Fruit fly (Drosophila melanogaster) whole organism, embryonic: Measurements from ENCODE around the gene Klp67A.

Experiments used
- ATbp ChIP-seq: fragments of 200-800 bp; sonication (Bioruptor generic); optimal IDR thresholded peaks from 2 replicates; lab custom pipeline; 2017; ENCODE audit warnings: missing biosample characterization, mild to moderate bottlenecking, missing genetic modification characterization, missing genetic modification reagents
- Blimp-1 ChIP-seq: fragments of 200-800 bp; sonication (Bioruptor generic); optimal IDR thresholded peaks from 3 replicates; lab custom pipeline; 2018; ENCODE audit warnings: missing biosample characterization, missing genetic modification characterization, mild to moderate bottlenecking, moderate library complexity, missing genetic modification reagents
- CG1024 ChIP-seq: fragments of 200-800 bp; sonication (Bioruptor generic); IDR thresholded peaks from 2 replicates; pipeline ENCODE4 v1.3.6; 2022; ENCODE audit warnings: missing biosample characterization, missing genetic modification characterization
- CG10565 ChIP-seq: fragments of 200-800 bp; sonication (Bioruptor generic); optimal IDR thresholded peaks from 3 replicates; lab custom pipeline; 2016; ENCODE audit warnings: missing biosample characterization, mild to moderate bottlenecking, missing genetic modification characterization
- CG15696 ChIP-seq: fragments of 200-800 bp; sonication (Bioruptor generic); optimal IDR thresholded peaks from 2 replicates; lab custom pipeline; 2019; ENCODE audit warnings: missing biosample characterization, mild to moderate bottlenecking, missing genetic modification characterization, moderate library complexity
- CG1647 ChIP-seq: fragments of 200-800 bp; sonication (Bioruptor generic); optimal IDR thresholded peaks from 3 replicates; lab custom pipeline; 2016; ENCODE audit warnings: missing biosample characterization, missing genetic modification characterization
- CG17361 ChIP-seq: fragments of 200-800 bp; sonication (Bioruptor generic); IDR thresholded peaks from 3 replicates; pipeline ENCODE4 v1.3.6; 2022; ENCODE audit warnings: missing biosample characterization, missing genetic modification characterization
- CG17385 ChIP-seq: fragments of 200-800 bp; sonication (Bioruptor generic); optimal IDR thresholded peaks from 3 replicates; lab custom pipeline; 2018; ENCODE audit warnings: missing biosample characterization, mild to moderate bottlenecking, missing genetic modification characterization
- CG17568 ChIP-seq: fragments of 200-800 bp; sonication (Bioruptor generic); optimal IDR thresholded peaks from 2 replicates; lab custom pipeline; 2018; ENCODE audit warnings: missing biosample characterization, mild to moderate bottlenecking, missing genetic modification characterization, moderate library complexity
- CG2875 ChIP-seq: fragments of 200-800 bp; sonication (Bioruptor generic); optimal IDR thresholded peaks from 2 replicates; lab custom pipeline; 2017; ENCODE audit warnings: missing biosample characterization, mild to moderate bottlenecking, missing genetic modification characterization, missing genetic modification reagents
- CG30403 ChIP-seq: fragments of 200-800 bp; sonication (Bioruptor generic); optimal IDR thresholded peaks from 3 replicates; lab custom pipeline; 2016; ENCODE audit warnings: missing biosample characterization, missing genetic modification characterization
- CG31388 ChIP-seq: fragments of 200-800 bp; sonication (Bioruptor generic); optimal IDR thresholded peaks from 2 replicates; lab custom pipeline; 2016; ENCODE audit warnings: missing biosample characterization, missing genetic modification characterization
- CG32772 ChIP-seq: fragments of 200-800 bp; sonication (Bioruptor generic); IDR thresholded peaks from 2 replicates; pipeline ENCODE4 v1.3.6; 2022; ENCODE audit warnings: missing biosample characterization, missing genetic modification characterization
- CG3838 ChIP-seq: fragments of 200-800 bp; sonication (Bioruptor generic); optimal IDR thresholded peaks from 3 replicates; lab custom pipeline; 2016; ENCODE audit warnings: missing biosample characterization, missing genetic modification characterization
- CG42726 ChIP-seq: fragments of 200-800 bp; sonication (Bioruptor generic); IDR thresholded peaks from 2 replicates; pipeline ENCODE4 v1.3.6; 2022; ENCODE audit warnings: missing biosample characterization, missing genetic modification characterization; ENCODE audit not compliant: partially characterized antibody
- CG43689 ChIP-seq: fragments of 200-800 bp; sonication (Bioruptor generic); IDR thresholded peaks from 2 replicates; pipeline ENCODE4 v1.3.6; 2022; ENCODE audit warnings: missing biosample characterization, missing genetic modification characterization
- CG4424 ChIP-seq: fragments of 200-800 bp; sonication (Bioruptor generic); optimal IDR thresholded peaks from 3 replicates; lab custom pipeline; 2016; ENCODE audit warnings: missing biosample characterization, missing genetic modification characterization
- CG4730 ChIP-seq: fragments of 200-800 bp; sonication (Bioruptor generic); IDR thresholded peaks from 2 replicates; pipeline ENCODE4 v1.3.6; 2022; ENCODE audit warnings: missing biosample characterization, missing genetic modification characterization
- CG5180 ChIP-seq: fragments of 200-800 bp; sonication (Bioruptor generic); optimal IDR thresholded peaks from 3 replicates; lab custom pipeline; 2017; ENCODE audit warnings: missing biosample characterization, missing genetic modification characterization, mild to moderate bottlenecking, moderate library complexity, missing genetic modification reagents
- CG6654 ChIP-seq: fragments of 200-800 bp; sonication (Bioruptor generic); optimal IDR thresholded peaks from 2 replicates; lab custom pipeline; 2017; ENCODE audit warnings: missing biosample characterization, mild to moderate bottlenecking, missing genetic modification characterization
- CG6813 ChIP-seq: fragments of 200-800 bp; sonication (Bioruptor generic); optimal IDR thresholded peaks from 2 replicates; lab custom pipeline; 2017; ENCODE audit warnings: missing biosample characterization, missing genetic modification characterization, mild to moderate bottlenecking, moderate library complexity, missing genetic modification reagents
- CG8924 ChIP-seq: fragments of 200-800 bp; optimal IDR thresholded peaks from 3 replicates; lab custom pipeline; 2019; ENCODE audit warnings: missing biosample characterization, mild to moderate bottlenecking, missing genetic modification characterization, moderate library complexity
- CG9727 ChIP-seq: fragments of 200-800 bp; sonication (Bioruptor generic); optimal IDR thresholded peaks from 3 replicates; lab custom pipeline; 2017; ENCODE audit warnings: missing biosample characterization, mild to moderate bottlenecking, missing genetic modification characterization
- CrebB ChIP-seq: fragments of 200-800 bp; sonication (Bioruptor generic); optimal IDR thresholded peaks from 3 replicates; lab custom pipeline; 2018; ENCODE audit warnings: missing biosample characterization, mild to moderate bottlenecking, missing genetic modification characterization
- D ChIP-seq, 2 experiments: fragments of 200-800 bp in 1 of 2; fragments of >200 bp in 1 of 2; sonication (Bioruptor generic) in 1 of 2; optimal IDR thresholded peaks; 2 replicates in 1 of 2; 3 replicates in 1 of 2; lab custom pipeline; 2017; ENCODE audit warnings: mild to moderate bottlenecking in 1 of 2, missing biosample characterization in 1 of 2, missing genetic modification characterization in 1 of 2, missing genetic modification reagents in 1 of 2
- D19A ChIP-seq: fragments of 200-800 bp; optimal IDR thresholded peaks from 3 replicates; lab custom pipeline; 2019; ENCODE audit warnings: missing biosample characterization, mild to moderate bottlenecking, missing genetic modification characterization, moderate library complexity
- H2.0 ChIP-seq: fragments of 200-800 bp; sonication (Bioruptor generic); IDR thresholded peaks from 2 replicates; pipeline ENCODE4 v1.3.6; 2022; ENCODE audit warnings: missing biosample characterization, missing genetic modification characterization
- Lhr ChIP-seq: fragments of 200-800 bp; sonication (Bioruptor generic); optimal IDR thresholded peaks from 3 replicates; lab custom pipeline; 2017; ENCODE audit warnings: mild to moderate bottlenecking, missing biosample characterization, missing genetic modification reagents, missing genetic modification characterization
- Lim3 ChIP-seq: fragments of 200-800 bp; sonication (Bioruptor generic); IDR thresholded peaks from 2 replicates; pipeline ENCODE4 v1.3.6; 2022; ENCODE audit warnings: missing biosample characterization, missing genetic modification characterization
- Mad ChIP-seq: fragments of 200-800 bp; sonication (Bioruptor generic); optimal IDR thresholded peaks from 2 replicates; lab custom pipeline; 2016; ENCODE audit warnings: missing biosample characterization, missing genetic modification characterization
- Myb ChIP-seq: fragments of 200-800 bp; sonication (Bioruptor generic); optimal IDR thresholded peaks from 2 replicates; lab custom pipeline; 2016; ENCODE audit warnings: missing biosample characterization, missing genetic modification characterization
- Neu2 ChIP-seq: fragments of 200-800 bp; sonication (Bioruptor generic); optimal IDR thresholded peaks from 3 replicates; lab custom pipeline; 2016; ENCODE audit warnings: missing biosample characterization, missing genetic modification characterization, borderline replicate concordance
- Sin3A ChIP-seq: fragments of >200 bp; optimal IDR thresholded peaks from 2 replicates; lab custom pipeline; 2018
- Sox102F ChIP-seq: fragments of 200-800 bp; sonication (Bioruptor generic); optimal IDR thresholded peaks from 2 replicates; lab custom pipeline; 2018; ENCODE audit warnings: missing biosample characterization, mild to moderate bottlenecking, missing genetic modification characterization, moderate library complexity
- ato ChIP-seq: fragments of 200-800 bp; sonication (Bioruptor generic); IDR thresholded peaks from 2 replicates; pipeline ENCODE4 v1.3.6; 2022; ENCODE audit warnings: missing biosample characterization, missing genetic modification characterization; ENCODE audit not compliant: partially characterized antibody
- az2 ChIP-seq: fragments of 200-800 bp; sonication (Bioruptor generic); optimal IDR thresholded peaks from 3 replicates; lab custom pipeline; 2016; ENCODE audit warnings: missing biosample characterization, missing genetic modification characterization
- crp ChIP-seq, 2 experiments: fragments of 200-800 bp; sonication (Bioruptor generic); optimal IDR thresholded peaks; 2 replicates in 1 of 2; 3 replicates in 1 of 2; lab custom pipeline; 2017; ENCODE audit warnings: missing biosample characterization in 2 of 2, missing genetic modification characterization in 2 of 2, mild to moderate bottlenecking in 1 of 2, moderate library complexity in 1 of 2
- en ChIP-seq: fragments of 200-800 bp; sonication (Bioruptor generic); optimal IDR thresholded peaks from 2 replicates; lab custom pipeline; 2016; ENCODE audit warnings: missing biosample characterization, missing genetic modification characterization
- exex ChIP-seq: fragments of 200-800 bp; sonication (Bioruptor generic); optimal IDR thresholded peaks from 4 replicates; lab custom pipeline; 2018; ENCODE audit warnings: missing biosample characterization, mild to moderate bottlenecking, missing genetic modification characterization, moderate library complexity
- hkb ChIP-seq, 2 experiments: fragments of 200-800 bp in 1 of 2; fragments of >200 bp in 1 of 2; sonication (Bioruptor generic) in 1 of 2; IDR thresholded peaks in 1 of 2; optimal IDR thresholded peaks in 1 of 2; 2 replicates each; pipeline versions ENCODE4 v1.3.6 to Lab custom; 2017 to 2022; ENCODE audit warnings: missing biosample characterization in 1 of 2, missing genetic modification characterization in 1 of 2
- lilli ChIP-seq: fragments of 200-800 bp; sonication (Bioruptor generic); optimal IDR thresholded peaks from 3 replicates; lab custom pipeline; 2016; ENCODE audit warnings: missing biosample characterization, missing genetic modification characterization
- oc ChIP-seq: fragments of 200-800 bp; sonication (Bioruptor generic); optimal IDR thresholded peaks from 2 replicates; lab custom pipeline; 2018; ENCODE audit warnings: missing biosample characterization, mild to moderate bottlenecking, missing genetic modification characterization, moderate library complexity
- pnt ChIP-seq: fragments of 200-800 bp; sonication (Bioruptor generic); optimal IDR thresholded peaks from 3 replicates; lab custom pipeline; 2016; ENCODE audit warnings: missing biosample characterization, missing genetic modification characterization
- rib ChIP-seq: fragments of 200-800 bp; sonication (Bioruptor generic); IDR thresholded peaks from 2 replicates; pipeline ENCODE4 v1.3.6; 2022; ENCODE audit warnings: missing biosample characterization, missing genetic modification characterization
- row ChIP-seq: fragments of 200-800 bp; sonication (Bioruptor generic); IDR thresholded peaks from 3 replicates; pipeline ENCODE4 v1.3.6; 2022; ENCODE audit warnings: missing biosample characterization, missing genetic modification characterization
- sim ChIP-seq: fragments of 200-800 bp; sonication (Bioruptor generic); IDR thresholded peaks from 2 replicates; pipeline ENCODE4 v1.3.6; 2022; ENCODE audit warnings: missing biosample characterization, missing genetic modification characterization
- tx ChIP-seq: fragments of 200-800 bp; sonication (Bioruptor generic); optimal IDR thresholded peaks from 2 replicates; lab custom pipeline; 2016; ENCODE audit warnings: missing biosample characterization, missing genetic modification characterization
- wor ChIP-seq: fragments of 200-800 bp; sonication (Bioruptor generic); IDR thresholded peaks from 2 replicates; pipeline ENCODE4 v1.3.6; 2022; ENCODE audit warnings: missing biosample characterization, missing genetic modification characterization
- zen2 ChIP-seq: fragments of 200-800 bp; sonication (Bioruptor generic); IDR thresholded peaks from 3 replicates; pipeline ENCODE4 v1.3.6; 2022; ENCODE audit warnings: missing biosample characterization, missing genetic modification characterization; ENCODE audit not compliant: partially characterized antibody

Klp67A gene

DNA sequence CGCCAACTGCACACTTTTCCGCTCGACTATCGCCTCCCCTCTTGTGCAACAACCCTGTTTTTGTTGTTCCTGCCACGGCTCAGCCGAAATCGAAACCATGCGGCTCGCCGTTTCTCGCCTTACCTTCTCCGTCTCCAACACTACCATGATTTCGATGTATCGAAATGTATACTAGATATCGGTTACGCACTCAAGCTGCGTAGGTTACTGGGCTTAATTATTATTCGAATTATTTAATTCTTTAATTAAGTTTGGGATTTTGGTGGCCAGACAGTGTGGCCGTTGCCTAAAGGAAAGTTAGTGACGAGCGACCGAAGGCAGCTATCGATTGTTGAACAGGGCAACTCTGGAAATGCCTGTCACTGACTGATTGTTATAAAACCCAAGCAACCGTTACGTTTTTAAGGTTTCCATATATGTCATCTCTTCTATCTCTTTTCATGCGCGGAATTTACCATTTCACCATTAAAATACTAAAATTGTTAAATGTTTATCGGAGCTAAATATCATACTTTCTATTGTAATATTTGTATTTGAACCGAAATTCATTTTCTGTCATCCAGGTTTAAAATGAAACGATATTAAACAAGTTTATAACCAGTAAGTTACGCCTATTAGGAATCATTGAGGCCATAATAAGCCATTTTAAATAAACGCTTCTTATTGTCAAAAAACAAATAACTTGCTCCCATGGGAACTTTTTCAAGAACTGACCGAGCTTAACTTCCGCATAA is 35.5 kb upstream of the Klp67A start, which contains the start of gene eIF4E1 (continued):
- TF ChIP-seq CG15696 (tag; lab: Kevin White, UChicago) (peak; percentile 8), ATbp (GFP tag; lab: Kevin White, UChicago) (no peak), oc (tag; lab: Kevin White, UChicago) (no peak), Lim3 (GFP tag; lab: Robert Waterston, UW) (no peak), CG4424 (GFP tag; lab: Kevin White, UChicago) (no peak), hkb (optimal IDR thresholded peaks at IDR 0.05; lab: Kevin White, UChicago) (no peak), hkb (GFP tag; IDR thresholded peaks at IDR 0.05; lab: Robert Waterston, UW) (no peak), row (peak; percentile 50), CG31388 (no peak), ato (GFP tag; lab: Robert Waterston, UW) (peak; percentile 62), Blimp-1 (GFP tag; lab: Kevin White, UChicago) (no peak), CG9727 (GFP tag; lab: Kevin White, UChicago) (no peak), Lhr (peak; percentile 79), CG3838 (GFP tag; lab: Kevin White, UChicago) (no peak), exex (tag; lab: Kevin White, UChicago) (no peak), sim (GFP tag; lab: Robert Waterston, UW) (no peak), lilli (peak; percentile 2), CG1647 (GFP tag; lab: Kevin White, UChicago) (no peak), H2.0 (GFP tag; lab: Robert Waterston, UW) (no peak), CG17385 (GFP tag; lab: Kevin White, UChicago) (no peak), zen2 (GFP tag; lab: Robert Waterston, UW) (peak; percentile 57; the same call in 2 of the 3 replicates), CG1024 (no peak), CG6813 (no peak), CG17361 (GFP tag; lab: Robert Waterston, UW) (peak; percentile 28; the same call in 1 of the 3 replicates), Myb (GFP tag; lab: Kevin White, UChicago) (peak; percentile 100), Neu2 (GFP tag; lab: Kevin White, UChicago) (no peak), rib (GFP tag; lab: Robert Waterston, UW) (no peak), CG43689 (no peak), wor (GFP tag; lab: Robert Waterston, UW) (no peak), crp (GFP tag; optimal IDR thresholded peaks at IDR 0.05; lab: Kevin White, UChicago) (peak in 1 of 2 experiments; percentile 5), CG4730 (GFP tag; lab: Robert Waterston, UW) (no peak), D19A (tag; lab: Kevin White, UChicago) (no peak), CG42726 (GFP tag; lab: Robert Waterston, UW) (peak; percentile 80), Sin3A (lab: Kevin White, UChicago) (peak; percentile 89), CG17568 (GFP tag; lab: Kevin White, UChicago) (no peak), CG2875 (no peak), CG10565 (GFP tag; lab: Kevin White, UChicago) (no peak), tx (no peak), CG5180 (GFP tag; lab: Kevin White, UChicago) (no peak), D (optimal IDR thresholded peaks at IDR 0.05; lab: Kevin White, UChicago) (no peak), D (GFP tag; optimal IDR thresholded peaks at IDR 0.05; lab: Kevin White, UChicago) (no peak), pnt (GFP tag; lab: Kevin White, UChicago) (no peak), CG30403 (GFP tag; lab: Kevin White, UChicago) (peak; percentile 7), az2 (GFP tag; lab: Kevin White, UChicago) (no peak), CG32772 (GFP tag; lab: Robert Waterston, UW) (no peak), CG6654 (GFP tag; lab: Kevin White, UChicago) (no peak), Sox102F (GFP tag; lab: Kevin White, UChicago) (no peak), Mad (GFP tag; lab: Kevin White, UChicago) (no peak), CrebB (no peak), CG8924 (tag; lab: Kevin White, UChicago) (no peak), en (GFP tag; lab: Kevin White, UChicago) (no peak)
